Worm (Caenorhabditis elegans): ENCODE results near the gene T22F3.8.

DNA sequence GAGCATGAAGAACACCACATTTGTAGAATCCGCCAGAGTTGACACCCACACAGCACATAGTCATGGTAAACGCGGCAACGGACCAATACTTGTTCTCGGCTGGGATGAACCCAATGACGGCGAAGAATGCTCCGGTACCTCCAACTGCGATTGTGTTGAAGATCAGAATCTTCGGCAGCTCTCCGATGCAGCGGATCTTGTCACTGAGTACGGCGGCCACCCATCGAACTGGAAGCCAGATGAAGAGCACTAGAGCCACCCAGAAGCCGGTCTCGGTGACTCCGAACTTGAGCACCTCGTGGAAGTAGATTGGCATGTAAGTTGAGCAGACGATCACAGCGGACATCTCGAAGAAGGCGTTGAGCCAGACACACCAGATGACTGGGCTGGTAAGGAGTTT is 7.8 kb upstream of the T22F3.8 start:
- TF ChIP-seq snpc-4 (tag; optimal IDR thresholded peaks at IDR 0.05) (no peak), elt-1 (tag; optimal IDR thresholded peaks at IDR 0.05) (no peak)

Data from whole organism, L3 larva.